Worm (Caenorhabditis elegans) whole organism, L4/young adult: Measurements from ENCODE around the gene F20G2.6.

ENCODE experiments used
- W03F9.2 ChIP-seq: fragments of 150-350 bp; optimal IDR thresholded peaks from 2 replicates; lab custom pipeline; 2014; ENCODE audit warnings: missing biosample characterization, missing genetic modification characterization
- dao-5 ChIP-seq: sonication (generic microtip); optimal IDR thresholded peaks from 2 replicates; lab custom pipeline; 2016; ENCODE audit warnings: missing genotype, missing genetic modification characterization, moderate library complexity, missing compliant biosample characterization
- him-1 ChIP-seq: sonication (generic microtip); optimal IDR thresholded peaks from 2 replicates; lab custom pipeline; 2016; ENCODE audit warnings: missing genotype, missing genetic modification reagents, missing genetic modification characterization, missing compliant biosample characterization

ce11 chrV:13777857-13778256 is 15.0 kb downstream of the F20G2.6 start, which contains the start of gene F53C11.9:
- no peak for TF ChIP-seq him-1
- no peak for TF ChIP-seq dao-5
- no peak for TF ChIP-seq W03F9.2
